Fruit fly (Drosophila melanogaster): ENCODE results near the gene awd.

awd gene

DNA sequence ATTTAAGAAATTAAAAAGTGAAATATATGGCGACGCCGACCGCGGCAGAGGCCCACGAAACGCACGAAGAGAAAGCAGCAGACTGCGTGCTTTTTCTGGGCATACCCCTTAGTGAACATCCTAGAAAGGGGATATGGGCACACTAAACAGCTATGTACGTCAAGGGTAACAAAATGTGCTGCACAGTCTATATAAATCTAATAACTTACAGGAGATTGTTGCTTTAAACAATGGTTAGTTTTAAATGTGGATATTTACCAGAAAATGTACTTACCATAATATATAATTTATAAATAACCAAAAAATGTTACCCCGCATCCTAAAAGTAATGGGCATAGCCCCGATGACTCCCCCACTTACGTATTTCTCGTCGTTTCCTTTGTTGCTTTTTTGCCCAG is 27.7 kb downstream of the awd start (continued):
- peak; percentile 41 for TF ChIP-seq OdsH (GFP tag; optimal IDR thresholded peaks at IDR 0.05)
- peak; percentile 49 for TF ChIP-seq fru (GFP tag; optimal IDR thresholded peaks at IDR 0.05)
- TF ChIP-seq woc (GFP tag; optimal IDR thresholded peaks at IDR 0.05): peak; percentile 39
- peak; percentile 19 for TF ChIP-seq sage (GFP tag; optimal IDR thresholded peaks at IDR 0.05)

DNA sequence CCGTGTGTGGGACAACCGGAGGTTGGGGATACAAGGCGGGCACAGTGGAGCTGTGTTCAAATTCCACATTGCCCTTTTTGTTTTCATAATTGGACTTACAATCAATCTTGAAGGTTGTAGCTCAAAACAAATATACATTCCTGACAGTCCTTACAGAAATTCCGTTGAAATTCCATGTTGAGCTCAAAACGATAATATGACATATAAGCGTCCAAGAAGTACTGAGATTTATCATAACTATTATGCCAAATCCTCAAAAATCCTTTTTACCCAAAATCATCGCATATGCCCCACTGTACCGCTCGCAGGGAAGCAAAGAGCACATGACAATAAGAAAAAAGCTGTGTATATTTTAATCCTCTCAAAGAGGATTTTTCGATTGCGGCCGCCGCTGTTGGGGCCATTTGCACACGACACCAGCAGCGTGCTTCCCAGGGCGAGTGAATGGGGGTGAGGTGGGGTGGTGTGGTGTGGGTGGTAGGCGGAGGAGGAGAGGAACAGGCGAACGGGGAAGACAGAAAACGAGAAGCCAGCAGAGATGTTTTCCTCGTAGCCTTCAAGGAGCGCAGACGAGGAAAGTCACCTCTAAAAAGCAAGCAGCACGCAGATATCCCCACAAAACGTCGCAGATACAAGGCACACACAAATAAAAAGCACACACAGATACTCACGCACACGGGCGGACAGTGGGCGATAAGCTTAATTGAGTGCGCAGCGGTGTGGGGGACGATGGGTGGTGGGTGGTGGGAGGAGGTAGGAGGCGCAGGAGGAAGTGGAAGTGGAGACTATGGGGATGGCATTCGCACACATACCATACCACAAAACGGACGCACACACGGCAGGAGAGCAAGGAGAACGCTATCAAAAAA is 28.3 kb downstream of the awd start:
- TF ChIP-seq br (GFP tag; optimal IDR thresholded peaks at IDR 0.05): peak; percentile 78
- peak; percentile 83 for TF ChIP-seq OdsH (GFP tag; optimal IDR thresholded peaks at IDR 0.05)
- peak; percentile 77 for TF ChIP-seq ey (GFP tag; optimal IDR thresholded peaks at IDR 0.05)
- peak; percentile 81 for TF ChIP-seq HLH106 (tag; optimal IDR thresholded peaks at IDR 0.05)
- TF ChIP-seq rgr (GFP tag; optimal IDR thresholded peaks at IDR 0.05): peak; percentile 69
- TF ChIP-seq tai (GFP tag; optimal IDR thresholded peaks at IDR 0.05): no peak
- no peak for TF ChIP-seq GATAd (GFP tag; optimal IDR thresholded peaks at IDR 0.05)
- peak; percentile 19 for TF ChIP-seq Jra (GFP tag; optimal IDR thresholded peaks at IDR 0.05)
- TF ChIP-seq sv (GFP tag; optimal IDR thresholded peaks at IDR 0.05): no peak
- TF ChIP-seq lola (GFP tag; optimal IDR thresholded peaks at IDR 0.05): no peak
- TF ChIP-seq usp (GFP tag; optimal IDR thresholded peaks at IDR 0.05): no peak
- TF ChIP-seq Dfd (GFP tag; optimal IDR thresholded peaks at IDR 0.05): no peak
- no peak for TF ChIP-seq Dif (GFP tag; optimal IDR thresholded peaks at IDR 0.05; ENCODE audit: partially characterized antibody)
- TF ChIP-seq Sp1 (GFP tag; optimal IDR thresholded peaks at IDR 0.05): peak; percentile 81
- TF ChIP-seq fru (GFP tag; optimal IDR thresholded peaks at IDR 0.05): peak; percentile 86
- no peak for TF ChIP-seq dsf (GFP tag; optimal IDR thresholded peaks at IDR 0.05; ENCODE audit: borderline replicate concordance)
- peak; percentile 64 for TF ChIP-seq CG9705 (GFP tag; optimal IDR thresholded peaks at IDR 0.05)
- no peak for TF ChIP-seq CrebA (GFP tag; optimal IDR thresholded peaks at IDR 0.05; ENCODE audit: borderline replicate concordance)
- peak; percentile 86 for TF ChIP-seq woc (GFP tag; optimal IDR thresholded peaks at IDR 0.05)
- no peak for TF ChIP-seq brk (GFP tag; optimal IDR thresholded peaks at IDR 0.05)
- TF ChIP-seq Vsx2 (GFP tag; optimal IDR thresholded peaks at IDR 0.05; ENCODE audit: partially characterized antibody): no peak
- peak; percentile 85 for TF ChIP-seq h (GFP tag; optimal IDR thresholded peaks at IDR 0.05)
- TF ChIP-seq Hr83 (GFP tag; optimal IDR thresholded peaks at IDR 0.05; ENCODE audit: poor library complexity, severe bottlenecking): no peak
- no peak for TF ChIP-seq Hr78 (GFP tag; optimal IDR thresholded peaks at IDR 0.05)
- peak; percentile 32 for TF ChIP-seq sage (GFP tag; optimal IDR thresholded peaks at IDR 0.05)
- no peak for TF ChIP-seq Mio (GFP tag; optimal IDR thresholded peaks at IDR 0.05)
- TF ChIP-seq foxo (GFP tag; optimal IDR thresholded peaks at IDR 0.05): peak in 1 of 2 experiments; percentile 85
- TF ChIP-seq Myc (optimal IDR thresholded peaks at IDR 0.05): no peak
- TF ChIP-seq pan (optimal IDR thresholded peaks at IDR 0.05): no peak
- no peak for TF ChIP-seq CG32264 (GFP tag; optimal IDR thresholded peaks at IDR 0.05)
- peak; percentile 71 for TF ChIP-seq psq (GFP tag; optimal IDR thresholded peaks at IDR 0.05)
- no peak for TF ChIP-seq Rel (GFP tag; optimal IDR thresholded peaks at IDR 0.05)
- TF ChIP-seq Rel (tag; optimal IDR thresholded peaks at IDR 0.05): no peak
- peak; percentile 69 for TF ChIP-seq Hnf4 (GFP tag; optimal IDR thresholded peaks at IDR 0.05)
- no peak for TF ChIP-seq N (GFP tag; optimal IDR thresholded peaks at IDR 0.05)
- TF ChIP-seq dmrt93B (GFP tag; optimal IDR thresholded peaks at IDR 0.05): peak; percentile 58
- TF ChIP-seq Abd-B (GFP tag; optimal IDR thresholded peaks at IDR 0.05): no peak
- TF ChIP-seq dl (GFP tag; optimal IDR thresholded peaks at IDR 0.05; ENCODE audit: insufficient read depth in 1 of 2, partially characterized antibody in 2 of 2): no peak
- no peak for TF ChIP-seq jim (GFP tag; optimal IDR thresholded peaks at IDR 0.05)

All from whole organism, wandering third instar larva.